Worm (Caenorhabditis elegans) whole organism, dauer: ENCODE results near the gene nlp-58.

ENCODE experiments used
- unc-62 ChIP-seq: sonication (generic microtip); optimal IDR thresholded peaks from 2 replicates; lab custom pipeline; 2017; ENCODE audit warnings: missing biosample characterization, missing genetic modification reagents, missing genetic modification characterization

nlp-58 gene

ce11 chrV:9924389-9924788, 24.4 kb downstream of the nlp-58 start:
- TF ChIP-seq unc-62 (GFP tag; lab: Kevin White, UChicago): no peak

DNA sequence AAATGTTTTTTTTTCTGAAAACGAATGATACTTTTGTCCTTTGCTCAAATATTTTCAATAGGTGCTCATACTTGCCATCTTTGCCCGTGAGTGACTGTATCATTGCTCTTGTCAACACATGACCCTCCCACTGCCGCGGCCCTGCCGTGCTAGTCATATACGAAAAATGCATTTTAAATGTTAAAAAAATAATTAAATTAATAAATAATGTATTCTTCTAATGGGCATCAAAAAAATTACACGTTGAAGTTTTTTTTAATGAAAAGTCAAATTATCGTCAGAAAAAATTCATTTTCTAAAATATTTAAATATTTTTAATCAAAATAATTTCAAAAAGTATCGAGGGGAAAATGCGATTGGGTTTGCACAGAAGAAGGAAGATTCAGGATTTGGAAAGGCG, 26.3 kb downstream of the nlp-58 start, which contains the start of gene C50H2.7:
TSS of gene C50H2.7 (plus strand) at position 301 of the 400 bp plus-strand sequence.
- TF ChIP-seq unc-62 (GFP tag; lab: Kevin White, UChicago): no peak

DNA sequence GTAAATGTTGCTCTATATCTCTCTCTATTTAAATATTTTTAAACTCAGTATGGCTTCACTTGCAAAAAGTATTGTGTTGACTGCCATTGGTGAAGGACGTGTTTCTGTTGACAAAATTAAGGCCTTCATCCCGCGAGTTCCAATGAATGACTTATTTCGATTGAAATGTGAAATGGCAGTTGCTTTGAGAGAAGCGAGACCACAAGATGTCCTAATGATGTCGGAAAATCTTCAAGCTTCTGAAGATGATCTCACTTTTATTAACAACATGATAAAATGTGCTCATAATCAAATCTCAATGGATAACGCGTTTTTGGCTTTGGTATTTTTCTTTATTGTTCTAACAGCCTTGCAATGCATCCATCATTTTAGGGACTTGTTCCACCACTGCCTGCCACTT, 27.5 kb downstream of the nlp-58 start, which contains the start of gene ceh-75:
TSS of gene ceh-75 (plus strand) at position 50 of the 400 bp plus-strand sequence.
- TF ChIP-seq unc-62 (GFP tag; lab: Kevin White, UChicago): no peak

DNA sequence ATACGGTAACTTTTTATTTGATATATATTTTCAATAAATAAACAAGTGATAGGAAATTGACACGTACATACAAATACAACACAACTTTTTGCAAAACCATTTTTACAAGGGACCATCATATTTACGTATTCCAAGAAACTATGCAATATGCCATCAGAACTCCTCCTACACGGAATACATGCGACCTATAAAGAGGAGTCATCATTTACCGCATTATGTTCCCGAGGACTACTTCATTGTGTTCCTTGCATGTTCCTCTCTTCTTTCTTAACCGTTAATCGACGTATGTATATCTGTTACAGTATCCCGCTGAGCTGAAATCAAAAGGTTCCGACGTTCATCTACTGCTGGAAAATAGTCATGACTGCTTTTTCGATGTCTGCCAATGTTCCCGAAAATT, 30.3 kb downstream of the nlp-58 start, which contains the start of gene C50H2.5:
TSS of gene C50H2.5 (plus strand) at position 301 of the 400 bp plus-strand sequence.
- no peak for TF ChIP-seq unc-62 (GFP tag; lab: Kevin White, UChicago)

DNA sequence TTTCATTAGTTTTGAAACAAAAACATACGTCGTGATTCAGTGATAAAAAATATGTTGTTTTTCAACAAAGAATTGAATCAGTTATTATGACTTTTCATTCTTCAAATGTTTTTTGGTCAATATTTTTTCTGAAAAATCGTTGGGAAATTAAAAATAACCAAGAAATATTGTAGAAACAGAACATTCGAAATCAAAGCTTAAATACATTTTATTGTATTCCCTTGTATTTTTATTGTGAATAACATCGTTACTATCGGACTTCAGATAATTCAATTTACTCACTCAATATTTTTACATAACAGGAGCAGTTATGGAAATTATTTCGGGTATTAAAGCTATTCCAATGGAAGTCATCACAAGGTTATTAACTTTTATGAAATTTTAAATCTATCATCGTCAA, 32.1 kb downstream of the nlp-58 start, which contains the start of gene C50H2.4:
TSS of gene C50H2.4 (plus strand) at position 301 of the 400 bp plus-strand sequence.
- no peak for TF ChIP-seq unc-62 (GFP tag; lab: Kevin White, UChicago)

ce11 chrV:9915021-9915420, 33.7 kb downstream of the nlp-58 start, which contains the start of gene mec-9:
Gene mec-9, minus strand, starts transcription at chrV:9915121.
- TF ChIP-seq unc-62 (GFP tag; lab: Kevin White, UChicago): no peak

- no peak for TF ChIP-seq unc-62 (GFP tag; lab: Kevin White, UChicago)
Observed at ce11 chrV:9913863-9914262, 34.9 kb downstream of the nlp-58 start, which contains the start of gene fipr-10. Gene fipr-10, plus strand, starts transcription at chrV:9914163.

- no peak for TF ChIP-seq unc-62 (GFP tag; lab: Kevin White, UChicago)
Observed at ce11 chrV:9911165-9911564, 37.6 kb downstream of the nlp-58 start.

ce11 chrV:9909624-9910023, 39.1 kb downstream of the nlp-58 start:
- TF ChIP-seq unc-62 (GFP tag; lab: Kevin White, UChicago): no peak

DNA sequence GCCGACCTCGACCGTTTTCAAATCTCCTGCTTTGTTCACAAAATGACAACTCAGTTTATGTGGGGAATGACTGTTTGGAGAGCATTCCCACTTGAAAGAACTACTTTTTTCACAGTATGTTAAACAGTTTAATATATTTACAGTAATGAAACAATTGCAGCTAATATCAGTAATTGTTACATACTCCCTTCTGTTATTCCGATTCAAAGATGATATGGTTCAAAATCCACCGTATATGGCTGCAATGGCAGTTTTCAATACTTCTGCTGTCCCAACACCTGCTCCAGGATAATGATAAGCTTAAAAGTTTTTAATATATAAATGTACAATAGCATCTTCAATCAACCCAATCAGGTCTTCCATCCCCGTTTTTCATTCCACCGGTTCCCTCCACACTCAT, 41.5 kb downstream of the nlp-58 start:
- no peak for TF ChIP-seq unc-62 (GFP tag; lab: Kevin White, UChicago)

- TF ChIP-seq unc-62 (GFP tag; lab: Kevin White, UChicago): no peak
Observed at ce11 chrV:9906115-9906514, 42.6 kb downstream of the nlp-58 start, which contains the start of gene fipr-11. Gene fipr-11, minus strand, starts transcription at chrV:9906215.

DNA sequence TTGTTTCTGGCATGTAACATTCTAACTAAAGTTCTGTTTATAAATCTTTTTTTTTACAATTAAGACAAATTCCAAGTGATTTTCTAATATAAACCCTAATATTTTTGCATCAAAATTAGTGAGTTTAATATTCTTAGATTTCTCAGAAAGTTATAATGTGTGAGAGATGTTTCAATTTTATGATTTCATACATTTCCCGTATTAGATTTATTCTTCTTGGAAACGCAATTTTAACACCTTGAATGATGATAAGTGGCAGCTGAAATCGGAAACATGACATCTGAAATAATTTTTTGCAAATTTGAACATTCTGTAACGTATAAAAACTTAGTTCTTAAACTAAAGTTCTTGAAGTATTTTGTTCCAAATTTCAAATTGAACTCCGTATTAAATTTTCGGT, 47.6 kb downstream of the nlp-58 start:
- no peak for TF ChIP-seq unc-62 (GFP tag; lab: Kevin White, UChicago)

DNA sequence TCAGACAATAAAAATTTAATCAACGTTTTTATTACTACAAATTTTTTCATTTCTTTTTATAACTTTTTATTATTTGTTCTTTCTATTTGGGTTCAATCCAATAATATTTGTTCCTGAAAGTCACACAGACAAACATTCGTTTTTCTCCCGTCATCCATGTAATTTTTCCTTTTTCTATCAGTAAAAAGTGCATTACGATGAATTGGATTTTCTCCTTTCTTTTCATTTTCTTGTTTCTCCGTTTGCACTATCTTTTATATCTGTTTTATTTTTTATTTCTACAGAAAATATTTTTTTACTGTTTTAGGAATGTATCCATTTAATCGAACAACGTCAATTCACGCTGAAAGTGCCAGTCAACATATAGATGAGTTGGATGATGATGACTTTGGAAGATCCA, 49.5 kb downstream of the nlp-58 start, which contains the start of gene egl-47:
TSS of gene egl-47 (plus strand) at position 301 of the 400 bp plus-strand sequence.
- no peak for TF ChIP-seq unc-62 (GFP tag; lab: Kevin White, UChicago)
